Worm (Caenorhabditis elegans) whole organism, L1 larva: Measurements from ENCODE around the gene tmed-1.

Experiments used
- C16A3.4 ChIP-seq: fragments of 150-350 bp; optimal IDR thresholded peaks from 2 replicates; lab custom pipeline; 2014; ENCODE audit warnings: missing biosample characterization, missing genetic modification characterization
- C34B4.2 ChIP-seq: sonication (generic microtip); optimal IDR thresholded peaks from 2 replicates; lab custom pipeline; 2017; ENCODE audit warnings: mild to moderate bottlenecking, missing genetic modification characterization, missing compliant biosample characterization
- F16B12.6 ChIP-seq: fragments of 150-350 bp; optimal IDR thresholded peaks from 2 replicates; lab custom pipeline; 2014; ENCODE audit warnings: missing biosample characterization, missing genetic modification characterization
- Y116A8C.19 ChIP-seq: sonication (generic microtip); optimal IDR thresholded peaks from 2 replicates; lab custom pipeline; 2016; ENCODE audit warnings: missing compliant biosample characterization, missing genetic modification characterization, borderline replicate concordance
- aha-1 ChIP-seq: fragments of 150-350 bp; optimal IDR thresholded peaks from 2 replicates; lab custom pipeline; 2014; ENCODE audit warnings: missing biosample characterization, missing genetic modification characterization
- alr-1 ChIP-seq: fragments of 200-800 bp; sonication (Bioruptor generic); optimal IDR thresholded peaks from 2 replicates; lab custom pipeline; 2018; ENCODE audit warnings: borderline replicate concordance, mild to moderate bottlenecking, missing genetic modification characterization, missing compliant biosample characterization
- aly-2 ChIP-seq: fragments of 150-350 bp; optimal IDR thresholded peaks from 2 replicates; lab custom pipeline; 2014; ENCODE audit warnings: missing biosample characterization, missing genetic modification characterization
- ama-1 ChIP-seq: fragments of 150-350 bp; optimal IDR thresholded peaks from 2 replicates; lab custom pipeline; 2014
- ceh-63 ChIP-seq: fragments of 200-800 bp; sonication (Bioruptor generic); optimal IDR thresholded peaks from 2 replicates; lab custom pipeline; 2018; ENCODE audit warnings: mild to moderate bottlenecking, missing genetic modification characterization, missing compliant biosample characterization
- ceh-8 ChIP-seq: fragments of 200-800 bp; sonication (Bioruptor generic); optimal IDR thresholded peaks from 2 replicates; lab custom pipeline; 2018; ENCODE audit warnings: mild to moderate bottlenecking, missing genetic modification characterization, moderate library complexity, missing compliant biosample characterization
- ceh-90 ChIP-seq: sonication (generic microtip); optimal IDR thresholded peaks from 2 replicates; lab custom pipeline; 2016; ENCODE audit warnings: missing genetic modification characterization, missing compliant biosample characterization
- ces-1 ChIP-seq: fragments of 150-350 bp; optimal IDR thresholded peaks from 2 replicates; lab custom pipeline; 2014; ENCODE audit warnings: missing biosample characterization, missing genetic modification reagents, missing genetic modification characterization
- dpl-1 ChIP-seq, 3 experiments: fragments of 150-350 bp in 2 of 3; sonication (generic microtip) in 1 of 3; optimal IDR thresholded peaks; 2 replicates each; lab custom pipeline; 2014 to 2017; ENCODE audit warnings: missing biosample characterization in 3 of 3, missing genetic modification characterization in 3 of 3, missing genetic modification reagents in 3 of 3
- efl-3 ChIP-seq: fragments of 200-800 bp; sonication (Bioruptor generic); optimal IDR thresholded peaks from 2 replicates; lab custom pipeline; 2018; ENCODE audit warnings: mild to moderate bottlenecking, missing genetic modification characterization, missing compliant biosample characterization
- egl-27 ChIP-seq, 2 experiments: fragments of 150-350 bp in 1 of 2; sonication (generic microtip); optimal IDR thresholded peaks; 3 replicates each; lab custom pipeline; 2017 to 2018; ENCODE audit warnings: missing biosample characterization in 2 of 2, missing genetic modification characterization in 2 of 2, missing genetic modification reagents in 2 of 2
- ets-5 ChIP-seq: fragments of 200-800 bp; sonication (Bioruptor generic); IDR thresholded peaks from 2 replicates; pipeline ENCODE4 v1.3.6; 2022; ENCODE audit warnings: missing genetic modification characterization, missing compliant biosample characterization
- fkh-10 ChIP-seq: sonication (generic microtip); optimal IDR thresholded peaks from 2 replicates; lab custom pipeline; 2017; ENCODE audit warnings: missing biosample characterization, missing genetic modification reagents, missing genetic modification characterization
- fkh-4 ChIP-seq: sonication (generic microtip); optimal IDR thresholded peaks from 2 replicates; lab custom pipeline; 2016; ENCODE audit warnings: missing compliant biosample characterization, missing genetic modification characterization, borderline replicate concordance
- fkh-8 ChIP-seq: sonication (generic microtip); optimal IDR thresholded peaks from 2 replicates; lab custom pipeline; 2016; ENCODE audit warnings: mild to moderate bottlenecking, missing genetic modification characterization, missing compliant biosample characterization
- fos-1 ChIP-seq: fragments of 150-350 bp; optimal IDR thresholded peaks from 2 replicates; lab custom pipeline; 2014; ENCODE audit warnings: missing biosample characterization, missing genetic modification characterization
- hlh-4 ChIP-seq: sonication (generic microtip); optimal IDR thresholded peaks from 2 replicates; lab custom pipeline; 2016; ENCODE audit warnings: mild to moderate bottlenecking, missing genetic modification characterization, missing compliant biosample characterization
- hpl-2 ChIP-seq: fragments of 150-350 bp; optimal IDR thresholded peaks from 2 replicates; lab custom pipeline; 2014; ENCODE audit warnings: missing biosample characterization, missing genetic modification reagents, missing genetic modification characterization
- isw-1 ChIP-seq: fragments of 200-800 bp; sonication (Bioruptor generic); IDR thresholded peaks from 2 replicates; pipeline ENCODE4 v1.3.6; 2022; ENCODE audit warnings: missing genetic modification characterization, missing compliant biosample characterization
- lin-14 ChIP-seq: fragments of 200-800 bp; sonication (Bioruptor generic); optimal IDR thresholded peaks from 2 replicates; lab custom pipeline; 2018; ENCODE audit warnings: mild to moderate bottlenecking, missing genetic modification characterization, moderate library complexity, missing compliant biosample characterization
- lin-15B ChIP-seq: fragments of 150-350 bp; sonication (generic microtip); optimal IDR thresholded peaks from 3 replicates; lab custom pipeline; 2014; ENCODE audit warnings: missing biosample characterization, missing genetic modification characterization
- mab-9 ChIP-seq: fragments of 200-800 bp; sonication (Bioruptor generic); IDR thresholded peaks from 2 replicates; pipeline ENCODE4 v1.3.6; 2022; ENCODE audit warnings: missing genetic modification reagents, missing genetic modification characterization, missing compliant biosample characterization
- mdl-1 ChIP-seq, 2 experiments: fragments of 150-350 bp; optimal IDR thresholded peaks; 2 replicates each; lab custom pipeline; 2014 to 2017; ENCODE audit warnings: missing biosample characterization in 2 of 2, missing genetic modification characterization in 2 of 2, inconsistent platforms in 1 of 2
- mep-1 ChIP-seq: fragments of 150-350 bp; optimal IDR thresholded peaks from 2 replicates; lab custom pipeline; 2014; ENCODE audit warnings: missing biosample characterization, missing genetic modification characterization
- nhr-11 ChIP-seq: fragments of 150-350 bp; optimal IDR thresholded peaks from 2 replicates; lab custom pipeline; 2014; ENCODE audit warnings: missing biosample characterization, missing genetic modification characterization
- nhr-12 ChIP-seq: sonication (generic microtip); optimal IDR thresholded peaks from 2 replicates; lab custom pipeline; 2017; ENCODE audit warnings: missing biosample characterization, missing genetic modification characterization
- nhr-20 ChIP-seq: sonication (generic microtip); optimal IDR thresholded peaks from 2 replicates; lab custom pipeline; 2016; ENCODE audit warnings: mild to moderate bottlenecking, missing genetic modification characterization, missing compliant biosample characterization
- nhr-237 ChIP-seq: fragments of 150-350 bp; optimal IDR thresholded peaks from 2 replicates; lab custom pipeline; 2014; ENCODE audit warnings: missing biosample characterization, missing genetic modification characterization
- nhr-28 ChIP-seq: fragments of 150-350 bp; optimal IDR thresholded peaks from 2 replicates; lab custom pipeline; 2014; ENCODE audit warnings: missing biosample characterization, missing genetic modification characterization
- nhr-47 ChIP-seq: sonication (generic microtip); optimal IDR thresholded peaks from 2 replicates; lab custom pipeline; 2016; ENCODE audit warnings: mild to moderate bottlenecking, missing genetic modification characterization, moderate library complexity, missing compliant biosample characterization
- nhr-77 ChIP-seq: fragments of 150-350 bp; optimal IDR thresholded peaks from 2 replicates; lab custom pipeline; 2014; ENCODE audit warnings: missing biosample characterization, missing genetic modification characterization
- nhr-84 ChIP-seq: sonication (generic microtip); optimal IDR thresholded peaks from 2 replicates; lab custom pipeline; 2017; ENCODE audit warnings: missing biosample characterization, missing genetic modification characterization
- nhr-85 ChIP-seq: sonication (generic microtip); peaks from one replicate; lab custom pipeline; 2016; ENCODE audit warnings: missing genetic modification characterization, inconsistent platforms, missing compliant biosample characterization
- nhr-90 ChIP-seq: sonication (generic microtip); optimal IDR thresholded peaks from 2 replicates; lab custom pipeline; 2016; ENCODE audit warnings: mild to moderate bottlenecking, missing genetic modification characterization, missing compliant biosample characterization; ENCODE audit not compliant: poor library complexity
- pax-3 ChIP-seq: fragments of 200-800 bp; sonication (Bioruptor generic); optimal IDR thresholded peaks from 2 replicates; lab custom pipeline; 2018; ENCODE audit warnings: mild to moderate bottlenecking, missing genetic modification characterization, moderate library complexity, missing compliant biosample characterization
- skn-1 ChIP-seq: fragments of 150-350 bp; optimal IDR thresholded peaks from 2 replicates; lab custom pipeline; 2014; ENCODE audit warnings: missing biosample characterization, missing genetic modification characterization
- snpc-4 ChIP-seq: fragments of 150-350 bp; optimal IDR thresholded peaks from 2 replicates; lab custom pipeline; 2014; ENCODE audit warnings: missing biosample characterization, missing genetic modification characterization
- sup-37 ChIP-seq: fragments of 200-800 bp; sonication (Bioruptor generic); optimal IDR thresholded peaks from 2 replicates; lab custom pipeline; 2018; ENCODE audit warnings: mild to moderate bottlenecking, missing genetic modification characterization, missing compliant biosample characterization
- swsn-7 ChIP-seq: sonication (generic microtip); optimal IDR thresholded peaks from 2 replicates; lab custom pipeline; 2016; ENCODE audit warnings: missing genetic modification characterization, missing compliant biosample characterization
- tbx-2 ChIP-seq: sonication (generic microtip); optimal IDR thresholded peaks from 2 replicates; lab custom pipeline; 2016; ENCODE audit warnings: missing genetic modification characterization, missing compliant biosample characterization
- unc-130 ChIP-seq: fragments of 150-350 bp; optimal IDR thresholded peaks from 2 replicates; lab custom pipeline; 2017; ENCODE audit warnings: missing biosample characterization, missing genetic modification characterization, inconsistent platforms
- unc-30 ChIP-seq: sonication (generic microtip); optimal IDR thresholded peaks from 2 replicates; lab custom pipeline; 2017; ENCODE audit warnings: missing biosample characterization, missing genetic modification characterization
- unc-62 ChIP-seq: fragments of 150-350 bp; optimal IDR thresholded peaks from 2 replicates; lab custom pipeline; 2014; ENCODE audit warnings: missing biosample characterization, missing genetic modification reagents, missing genetic modification characterization
- unc-86 ChIP-seq: sonication (generic microtip); optimal IDR thresholded peaks from 2 replicates; lab custom pipeline; 2016; ENCODE audit warnings: missing genetic modification characterization, missing compliant biosample characterization
- unc-98 ChIP-seq: fragments of 200-800 bp; sonication (Bioruptor generic); IDR thresholded peaks from 2 replicates; pipeline ENCODE4 v1.3.6; 2022; ENCODE audit warnings: missing genetic modification characterization, missing compliant biosample characterization
- vab-15 ChIP-seq: sonication (generic microtip); optimal IDR thresholded peaks from 2 replicates; lab custom pipeline; 2017; ENCODE audit warnings: missing genotype, mild to moderate bottlenecking, missing genetic modification characterization, missing compliant biosample characterization
- zip-4 ChIP-seq: fragments of 200-800 bp; sonication (Bioruptor generic); optimal IDR thresholded peaks from 2 replicates; lab custom pipeline; 2018; ENCODE audit warnings: mild to moderate bottlenecking, missing genetic modification characterization, moderate library complexity, missing compliant biosample characterization
- ztf-4 ChIP-seq: fragments of 150-350 bp; optimal IDR thresholded peaks from 2 replicates; lab custom pipeline; 2014; ENCODE audit warnings: missing biosample characterization, missing genetic modification characterization

tmed-1 gene

ce11 chrIV:12088898-12089297 is 10.9 kb upstream of the tmed-1 start (continued):
- TF ChIP-seq nhr-20: peak; percentile 16
- TF ChIP-seq dpl-1 (GFP tag; optimal IDR thresholded peaks at IDR 0.05; lab: Kevin White, UChicago): peak in 1 of 3 experiments; percentile 55
- peak; percentile 21 for TF ChIP-seq nhr-47
- no peak for TF ChIP-seq unc-98 (GFP tag; lab: Robert Waterston, UW)

- no peak for TF ChIP-seq zip-4 (GFP tag; lab: Kevin White, UChicago)
- no peak for TF ChIP-seq efl-3 (GFP tag; lab: Kevin White, UChicago)
- TF ChIP-seq ztf-4: peak; percentile 62
- peak; percentile 73 for TF ChIP-seq C16A3.4 (tag; lab: Kevin White, UChicago)
- 0 out of 2 replicates have a peak, but pooled peaks have one; percentile 32 for TF ChIP-seq unc-98 (GFP tag; lab: Robert Waterston, UW)
- no peak for TF ChIP-seq alr-1 (tag; lab: Kevin White, UChicago)
- no peak for TF ChIP-seq nhr-28
- TF ChIP-seq ceh-8 (GFP tag; lab: Kevin White, UChicago): peak; percentile 36
- no peak for TF ChIP-seq nhr-12 (tag; lab: Kevin White, UChicago)
- no peak for TF ChIP-seq fos-1 (tag; lab: Kevin White, UChicago)
- no peak for TF ChIP-seq ceh-90
- no peak for TF ChIP-seq nhr-84 (tag; lab: Kevin White, UChicago)
- TF ChIP-seq unc-130 (tag; lab: Kevin White, UChicago): peak; percentile 42
- no peak for TF ChIP-seq isw-1
- TF ChIP-seq ceh-63 (GFP tag; lab: Kevin White, UChicago): no peak
- no peak for TF ChIP-seq fkh-4 (tag; lab: Kevin White, UChicago)
- peak; percentile 67 for TF ChIP-seq mep-1 (tag; lab: Kevin White, UChicago)
- TF ChIP-seq egl-27 (tag; optimal IDR thresholded peaks at IDR 0.05; lab: Kevin White, UChicago): no peak
- peak; percentile 33 for TF ChIP-seq F16B12.6 (tag; lab: Kevin White, UChicago)
- peak; percentile 32 for TF ChIP-seq lin-15B (tag; lab: Kevin White, UChicago)
- no peak for TF ChIP-seq ces-1 (GFP tag; lab: Kevin White, UChicago)
- peak; percentile 78 for TF ChIP-seq nhr-20
- no peak for TF ChIP-seq pax-3 (tag; lab: Kevin White, UChicago)
- no peak for TF ChIP-seq fkh-8 (tag; lab: Kevin White, UChicago)
- TF ChIP-seq nhr-85: peak; percentile 67
- TF ChIP-seq nhr-90 (tag; lab: Kevin White, UChicago): peak; percentile 85
- TF ChIP-seq aha-1: no peak
- TF ChIP-seq mdl-1 (tag; optimal IDR thresholded peaks at IDR 0.05; lab: Kevin White, UChicago): peak in 1 of 2 experiments; percentile 65
- TF ChIP-seq lin-14 (GFP tag; lab: Kevin White, UChicago): peak; percentile 63
- peak; percentile 55 for TF ChIP-seq tbx-2
- no peak for TF ChIP-seq vab-15 (tag; lab: Kevin White, UChicago)
- no peak for TF ChIP-seq nhr-11
- TF ChIP-seq sup-37: no peak
- TF ChIP-seq mab-9 (GFP tag; lab: Robert Waterston, UW): no peak
- TF ChIP-seq hlh-4 (tag; lab: Kevin White, UChicago): no peak
- TF ChIP-seq hpl-2 (GFP tag; lab: Kevin White, UChicago): no peak
- TF ChIP-seq snpc-4 (tag; lab: Kevin White, UChicago): no peak
- TF ChIP-seq Y116A8C.19 (tag; lab: Kevin White, UChicago): no peak
- TF ChIP-seq skn-1: peak; percentile 52
- peak; percentile 69 for TF ChIP-seq swsn-7
- TF ChIP-seq fkh-10 (GFP tag; lab: Kevin White, UChicago): peak; percentile 26
- TF ChIP-seq C34B4.2: no peak
- no peak for TF ChIP-seq unc-30
- peak; percentile 71 for TF ChIP-seq nhr-77
- no peak for TF ChIP-seq unc-62 (GFP tag; lab: Kevin White, UChicago)
- peak; percentile 78 for TF ChIP-seq nhr-47
- no peak for TF ChIP-seq ama-1 (lab: Kevin White, UChicago)
- no peak for TF ChIP-seq nhr-237 (tag; lab: Kevin White, UChicago)
- TF ChIP-seq aly-2: no peak
- TF ChIP-seq ets-5 (GFP tag; lab: Robert Waterston, UW): no peak
- peak; percentile 28 for TF ChIP-seq unc-86 (tag; lab: Kevin White, UChicago)
Measured at ce11 chrIV:12086498-12086897, 8.5 kb upstream of the tmed-1 start.
